Worm (Caenorhabditis elegans) whole organism, L2 larva: Measurements from ENCODE around the gene ant-1.3.

ENCODE experiments used
- crh-2 ChIP-seq: sonication (generic microtip); optimal IDR thresholded peaks from 2 replicates; lab custom pipeline; 2017; ENCODE audit warnings: missing biosample characterization, missing genetic modification characterization
- mab-5 ChIP-seq: fragments of 150-350 bp; optimal IDR thresholded peaks from 2 replicates; lab custom pipeline; 2014; ENCODE audit warnings: missing biosample characterization, missing genetic modification characterization
- nhr-10 ChIP-seq: sonication (generic microtip); optimal IDR thresholded peaks from 2 replicates; lab custom pipeline; 2017; ENCODE audit warnings: missing biosample characterization, missing genetic modification characterization
- nhr-11 ChIP-seq: fragments of 150-350 bp; optimal IDR thresholded peaks from 2 replicates; lab custom pipeline; 2014; ENCODE audit warnings: missing biosample characterization, missing genetic modification characterization
- nhr-237 ChIP-seq: fragments of 150-350 bp; optimal IDR thresholded peaks from 2 replicates; lab custom pipeline; 2014; ENCODE audit warnings: missing biosample characterization, missing genetic modification characterization
- nhr-77 ChIP-seq: fragments of 150-350 bp; optimal IDR thresholded peaks from 2 replicates; lab custom pipeline; 2014; ENCODE audit warnings: missing biosample characterization, missing genetic modification characterization
- sem-4 ChIP-seq: fragments of 150-350 bp; optimal IDR thresholded peaks from 2 replicates; lab custom pipeline; 2014; ENCODE audit warnings: missing biosample characterization, missing genetic modification reagents, missing genetic modification characterization
- unc-62 ChIP-seq: fragments of 150-350 bp; optimal IDR thresholded peaks from 2 replicates; lab custom pipeline; 2014; ENCODE audit warnings: missing biosample characterization, missing genetic modification reagents, missing genetic modification characterization
- zag-1 ChIP-seq: fragments of 150-350 bp; optimal IDR thresholded peaks from 2 replicates; lab custom pipeline; 2014; ENCODE audit warnings: missing biosample characterization, missing genetic modification characterization

DNA sequence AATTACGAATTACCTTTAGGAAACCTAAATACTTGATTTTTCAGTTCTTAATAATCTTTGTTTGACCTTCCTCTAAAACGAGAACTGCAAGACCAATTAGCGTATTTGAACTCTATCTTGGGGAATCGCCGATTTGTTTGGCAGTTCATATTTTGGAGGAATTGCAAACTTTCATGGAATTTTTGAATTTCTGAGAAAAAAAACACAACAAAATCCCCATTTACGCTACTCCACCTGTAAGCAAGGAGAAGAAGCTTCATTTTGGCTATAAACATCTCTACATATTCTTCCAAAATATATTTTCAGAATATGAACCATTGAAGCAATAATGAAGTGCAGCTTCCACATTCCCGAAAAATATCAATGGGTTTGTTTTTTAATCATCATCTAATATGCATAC, 16.2 kb downstream of the ant-1.3 start, which contains the start of gene twk-9:
- TF ChIP-seq crh-2 (tag; lab: Kevin White, UChicago) = no peak
- no peak for TF ChIP-seq mab-5 (tag; lab: Kevin White, UChicago)
- TF ChIP-seq zag-1 (tag; lab: Kevin White, UChicago) = no peak
- TF ChIP-seq nhr-77 (tag; lab: Kevin White, UChicago) = no peak
- no peak for TF ChIP-seq nhr-11
- TF ChIP-seq nhr-237 = no peak
- TF ChIP-seq unc-62 (GFP tag; lab: Kevin White, UChicago) = no peak
- TF ChIP-seq nhr-10 = no peak
- TF ChIP-seq sem-4 (tag; lab: Kevin White, UChicago) = no peak
